Fruit fly (Drosophila melanogaster) whole organism, embryonic: ENCODE data around the gene Cpr30B.

Experiments used
- Awh ChIP-seq: fragments of 200-800 bp; sonication (Bioruptor generic); IDR thresholded peaks from 2 replicates; pipeline ENCODE4, ENCODE4 v1.3.6; 2022; ENCODE audit warnings: missing biosample characterization, missing genetic modification characterization
- CG10267 ChIP-seq: fragments of 200-800 bp; sonication (Bioruptor generic); optimal IDR thresholded peaks from 2 replicates; lab custom pipeline; 2018; ENCODE audit warnings: missing biosample characterization, mild to moderate bottlenecking, missing genetic modification characterization, moderate library complexity
- CG10959 ChIP-seq: fragments of 200-800 bp; sonication (Bioruptor generic); IDR thresholded peaks from 2 replicates; pipeline ENCODE4 v1.3.6; 2022; ENCODE audit warnings: missing biosample characterization, missing genetic modification characterization
- CG11456 ChIP-seq: fragments of 200-800 bp; sonication (Bioruptor generic); IDR thresholded peaks from 3 replicates; pipeline ENCODE4 v1.3.6; 2022; ENCODE audit warnings: missing biosample characterization, missing genetic modification characterization
- CG12769 ChIP-seq: fragments of 200-800 bp; sonication (Bioruptor generic); optimal IDR thresholded peaks from 2 replicates; lab custom pipeline; 2019; ENCODE audit warnings: missing biosample characterization, mild to moderate bottlenecking, missing genetic modification characterization, moderate library complexity
- CG13624 ChIP-seq: fragments of 200-800 bp; sonication (Bioruptor generic); optimal IDR thresholded peaks from 2 replicates; lab custom pipeline; 2016; ENCODE audit warnings: missing biosample characterization, missing genetic modification characterization
- CG14014 ChIP-seq: fragments of 200-800 bp; sonication (Bioruptor generic); IDR thresholded peaks from 2 replicates; pipeline ENCODE4 v1.3.6; 2022; ENCODE audit warnings: missing biosample characterization, missing genetic modification characterization
- CG15479 ChIP-seq: fragments of 200-800 bp; sonication (Bioruptor generic); optimal IDR thresholded peaks from 3 replicates; lab custom pipeline; 2019; ENCODE audit warnings: missing biosample characterization, mild to moderate bottlenecking, missing genetic modification characterization, moderate library complexity
- CG17359 ChIP-seq: fragments of 200-800 bp; sonication (Bioruptor generic); optimal IDR thresholded peaks from 3 replicates; lab custom pipeline; 2018; ENCODE audit warnings: missing biosample characterization, mild to moderate bottlenecking, missing genetic modification characterization, moderate library complexity
- CG17829 ChIP-seq: fragments of 200-800 bp; optimal IDR thresholded peaks from 2 replicates; lab custom pipeline; 2019; ENCODE audit warnings: missing biosample characterization, mild to moderate bottlenecking, missing genetic modification characterization, moderate library complexity
- CG1832 ChIP-seq: fragments of 200-800 bp; sonication (Bioruptor generic); optimal IDR thresholded peaks from 2 replicates; lab custom pipeline; 2017; ENCODE audit warnings: missing biosample characterization, mild to moderate bottlenecking, missing genetic modification characterization, inconsistent platforms
- CG2678 ChIP-seq: fragments of 200-800 bp; sonication (Bioruptor generic); optimal IDR thresholded peaks from 3 replicates; lab custom pipeline; 2019; ENCODE audit warnings: missing biosample characterization, mild to moderate bottlenecking, missing genetic modification characterization, moderate library complexity
- CG3163 ChIP-seq: fragments of 200-800 bp; sonication (Bioruptor generic); optimal IDR thresholded peaks from 3 replicates; lab custom pipeline; 2016; ENCODE audit warnings: missing biosample characterization, missing genetic modification characterization
- CG3281 ChIP-seq: fragments of 200-800 bp; sonication (Bioruptor generic); optimal IDR thresholded peaks from 3 replicates; lab custom pipeline; 2017; ENCODE audit warnings: missing biosample characterization, mild to moderate bottlenecking, missing genetic modification characterization
- CG3407 ChIP-seq: fragments of 200-800 bp; sonication (Bioruptor generic); optimal IDR thresholded peaks from 2 replicates; lab custom pipeline; 2018; ENCODE audit warnings: missing biosample characterization, mild to moderate bottlenecking, missing genetic modification characterization
- CG3726 ChIP-seq: fragments of 200-800 bp; sonication (Bioruptor generic); IDR thresholded peaks from 3 replicates; pipeline ENCODE4, ENCODE4 v1.3.6; 2022; ENCODE audit warnings: missing biosample characterization, missing genetic modification characterization
- CG3838 ChIP-seq: fragments of 200-800 bp; sonication (Bioruptor generic); optimal IDR thresholded peaks from 3 replicates; lab custom pipeline; 2016; ENCODE audit warnings: missing biosample characterization, missing genetic modification characterization
- CrebB ChIP-seq: fragments of 200-800 bp; sonication (Bioruptor generic); optimal IDR thresholded peaks from 3 replicates; lab custom pipeline; 2018; ENCODE audit warnings: missing biosample characterization, mild to moderate bottlenecking, missing genetic modification characterization
- Eip74EF ChIP-seq, 2 experiments: fragments of 200-800 bp in 1 of 2; fragments of >200 bp in 1 of 2; sonication (Bioruptor generic) in 1 of 2; optimal IDR thresholded peaks; 2 replicates each; lab custom pipeline; 2017 to 2019; ENCODE audit warnings: missing biosample characterization in 2 of 2, missing genetic modification characterization in 2 of 2, mild to moderate bottlenecking in 1 of 2, moderate library complexity in 1 of 2
- Elba2 ChIP-seq: fragments of 200-800 bp; sonication (Bioruptor generic); optimal IDR thresholded peaks from 3 replicates; lab custom pipeline; 2016; ENCODE audit warnings: missing biosample characterization, missing genetic modification characterization
- Ets97D ChIP-seq: fragments of 200-800 bp; sonication (Bioruptor generic); optimal IDR thresholded peaks from 3 replicates; lab custom pipeline; 2016; ENCODE audit warnings: missing biosample characterization, missing genetic modification characterization
- Fer1 ChIP-seq: fragments of 200-800 bp; sonication (Bioruptor generic); optimal IDR thresholded peaks from 2 replicates; lab custom pipeline; 2017; ENCODE audit warnings: missing biosample characterization, mild to moderate bottlenecking, missing genetic modification characterization
- Fer2 ChIP-seq: fragments of 200-800 bp; sonication (Bioruptor generic); optimal IDR thresholded peaks from 2 replicates; lab custom pipeline; 2018; ENCODE audit warnings: missing biosample characterization, mild to moderate bottlenecking, missing genetic modification characterization, moderate library complexity
- HLH54F ChIP-seq: fragments of 200-800 bp; sonication (Bioruptor generic); optimal IDR thresholded peaks from 3 replicates; lab custom pipeline; 2016; ENCODE audit warnings: missing biosample characterization, missing genetic modification characterization
- HLHmδ ChIP-seq: fragments of 200-800 bp; sonication (Bioruptor generic); optimal IDR thresholded peaks from 2 replicates; lab custom pipeline; 2018; ENCODE audit warnings: missing biosample characterization, mild to moderate bottlenecking, missing genetic modification characterization, moderate library complexity
- Hey ChIP-seq: fragments of 200-800 bp; sonication (Bioruptor generic); optimal IDR thresholded peaks from 3 replicates; lab custom pipeline; 2018; ENCODE audit warnings: missing biosample characterization, mild to moderate bottlenecking, missing genetic modification characterization
- Meics ChIP-seq: fragments of 200-800 bp; sonication (Bioruptor generic); optimal IDR thresholded peaks from 2 replicates; lab custom pipeline; 2017; ENCODE audit warnings: missing biosample characterization, mild to moderate bottlenecking, missing genetic modification characterization
- Nf-YB ChIP-seq: fragments of 200-800 bp; sonication (Bioruptor generic); optimal IDR thresholded peaks from 3 replicates; lab custom pipeline; 2019; ENCODE audit warnings: missing biosample characterization, mild to moderate bottlenecking, missing genetic modification characterization, moderate library complexity
- Nf-YC ChIP-seq: fragments of 200-800 bp; optimal IDR thresholded peaks from 3 replicates; lab custom pipeline; 2019; ENCODE audit warnings: missing biosample characterization, mild to moderate bottlenecking, missing genetic modification characterization, moderate library complexity
- Six4 ChIP-seq: fragments of 200-800 bp; sonication (Bioruptor generic); optimal IDR thresholded peaks from 2 replicates; lab custom pipeline; 2016; ENCODE audit warnings: missing biosample characterization, missing genetic modification characterization
- abd-A ChIP-seq: fragments of 200-800 bp; sonication (Bioruptor generic); optimal IDR thresholded peaks from 3 replicates; lab custom pipeline; 2019; ENCODE audit warnings: missing biosample characterization, mild to moderate bottlenecking, missing genetic modification characterization, moderate library complexity
- bbx ChIP-seq: fragments of 200-800 bp; sonication (Bioruptor generic); IDR thresholded peaks from 2 replicates; pipeline ENCODE4 v1.3.6; 2022; ENCODE audit warnings: missing biosample characterization, missing genetic modification characterization; ENCODE audit not compliant: partially characterized antibody
- ci ChIP-seq: fragments of 200-800 bp; sonication (Bioruptor generic); IDR thresholded peaks from 3 replicates; pipeline ENCODE4 v1.3.6; 2022; ENCODE audit warnings: missing biosample characterization, missing genetic modification characterization
- dmrt11E ChIP-seq: fragments of 200-800 bp; sonication (Bioruptor generic); optimal IDR thresholded peaks from 3 replicates; lab custom pipeline; 2018; ENCODE audit warnings: missing biosample characterization, mild to moderate bottlenecking, missing genetic modification characterization, moderate library complexity
- en ChIP-seq: fragments of 200-800 bp; sonication (Bioruptor generic); optimal IDR thresholded peaks from 2 replicates; lab custom pipeline; 2016; ENCODE audit warnings: missing biosample characterization, missing genetic modification characterization
- eve ChIP-seq, 2 experiments: fragments of >200 bp; optimal IDR thresholded peaks; 2 replicates each; lab custom pipeline; 2017; ENCODE audit warnings: missing biosample characterization in 2 of 2, missing genetic modification characterization in 2 of 2
- fd96Cb ChIP-seq: fragments of 200-800 bp; sonication (Bioruptor generic); optimal IDR thresholded peaks from 2 replicates; lab custom pipeline; 2018; ENCODE audit warnings: missing biosample characterization, mild to moderate bottlenecking, missing genetic modification characterization, moderate library complexity
- lov ChIP-seq, 2 experiments: fragments of 200-800 bp in 1 of 2; fragments of >200 bp in 1 of 2; sonication (Bioruptor generic) in 1 of 2; IDR thresholded peaks in 1 of 2; optimal IDR thresholded peaks in 1 of 2; 2 replicates in 1 of 2; 3 replicates in 1 of 2; pipeline versions ENCODE4 v1.3.6 to Lab custom; 2017 to 2022; ENCODE audit warnings: missing biosample characterization in 1 of 2, missing genetic modification characterization in 1 of 2
- nerfin-1 ChIP-seq: fragments of 200-800 bp; sonication (Bioruptor generic); optimal IDR thresholded peaks from 3 replicates; lab custom pipeline; 2019; ENCODE audit warnings: missing biosample characterization, mild to moderate bottlenecking, missing genetic modification characterization, moderate library complexity
- nmo ChIP-seq: fragments of 200-800 bp; sonication (Bioruptor generic); optimal IDR thresholded peaks from 2 replicates; lab custom pipeline; 2018; ENCODE audit warnings: missing biosample characterization, mild to moderate bottlenecking, missing genetic modification characterization, moderate library complexity
- pfk ChIP-seq: fragments of 200-800 bp; sonication (Bioruptor generic); optimal IDR thresholded peaks from 2 replicates; lab custom pipeline; 2018; ENCODE audit warnings: missing biosample characterization, mild to moderate bottlenecking, missing genetic modification characterization, moderate library complexity
- prd ChIP-seq, 3 experiments: fragments of >200 bp in 2 of 3; fragments of 200-800 bp in 1 of 3; sonication (Bioruptor generic) in 1 of 3; optimal IDR thresholded peaks in 2 of 3; IDR thresholded peaks in 1 of 3; 2 replicates in 2 of 3; 3 replicates in 1 of 3; pipeline versions ENCODE4 v1.3.6 to Lab custom; 2017 to 2022; ENCODE audit warnings: missing biosample characterization in 1 of 3, missing genetic modification characterization in 1 of 3
- sens ChIP-seq: fragments of 200-800 bp; sonication (Bioruptor generic); peaks from one replicate; lab custom pipeline; 2016; ENCODE audit warnings: missing biosample characterization, missing genetic modification characterization
- sens-2 ChIP-seq: fragments of 200-800 bp; sonication (Bioruptor generic); IDR thresholded peaks from 2 replicates; pipeline ENCODE4 v1.3.6; 2022; ENCODE audit warnings: missing biosample characterization, missing genetic modification characterization
- seq ChIP-seq: fragments of 200-800 bp; sonication (Bioruptor generic); IDR thresholded peaks from 2 replicates; pipeline ENCODE4 v1.3.6; 2022; ENCODE audit warnings: missing biosample characterization, missing genetic modification characterization
- sisA ChIP-seq: fragments of 200-800 bp; sonication (Bioruptor generic); IDR thresholded peaks from 2 replicates; pipeline ENCODE4 v1.3.6; 2022; ENCODE audit warnings: missing biosample characterization, missing genetic modification characterization
- slp2 ChIP-seq: fragments of 200-800 bp; sonication (Bioruptor generic); optimal IDR thresholded peaks from 2 replicates; lab custom pipeline; 2016; ENCODE audit warnings: missing biosample characterization, missing genetic modification characterization
- ssp ChIP-seq: fragments of 200-800 bp; sonication (Bioruptor generic); IDR thresholded peaks from 2 replicates; pipeline ENCODE4 v1.3.6; 2022; ENCODE audit warnings: missing biosample characterization, missing genetic modification characterization
- z ChIP-seq: fragments of 200-800 bp; sonication (Bioruptor generic); IDR thresholded peaks from 3 replicates; pipeline ENCODE4 v1.3.6; 2022; ENCODE audit warnings: missing biosample characterization, missing genetic modification characterization
- zfh2 ChIP-seq: fragments of 200-800 bp; sonication (Bioruptor generic); optimal IDR thresholded peaks from 2 replicates; lab custom pipeline; 2016; ENCODE audit warnings: missing biosample characterization, missing genetic modification characterization

Cpr30B gene

dm6 chr2L:9506535-9507036, 36.1 kb upstream of the Cpr30B start (continued):
- no peak for TF ChIP-seq Ets97D (GFP tag; lab: Kevin White, UChicago)
- TF ChIP-seq sisA (GFP tag; lab: Robert Waterston, UW), result no peak
- no peak for TF ChIP-seq HLH54F (GFP tag; lab: Kevin White, UChicago)
- no peak for TF ChIP-seq Nf-YB (GFP tag; lab: Kevin White, UChicago)
- TF ChIP-seq Fer1, result no peak
- peak in 1 of 2 experiments; percentile 24 for TF ChIP-seq Eip74EF (GFP tag; optimal IDR thresholded peaks at IDR 0.05; lab: Kevin White, UChicago)
- peak; percentile 4 for TF ChIP-seq CG3281 (GFP tag; lab: Kevin White, UChicago)
- no peak for TF ChIP-seq CG2678
- no peak for TF ChIP-seq CG3726 (GFP tag; lab: Robert Waterston, UW)
- TF ChIP-seq CG13624 (GFP tag; lab: Kevin White, UChicago), result no peak
- TF ChIP-seq CG14014, result no peak
- TF ChIP-seq CG10959, result no peak
- no peak for TF ChIP-seq Meics (GFP tag; lab: Kevin White, UChicago)
- no peak for TF ChIP-seq lov (optimal IDR thresholded peaks at IDR 0.05; lab: Kevin White, UChicago)
- 0 out of 3 replicates have a peak, but pooled peaks have one; percentile 45 for TF ChIP-seq lov (GFP tag; IDR thresholded peaks at IDR 0.05; lab: Robert Waterston, UW)
- TF ChIP-seq en (GFP tag; lab: Kevin White, UChicago), result no peak
- TF ChIP-seq HLHmδ (GFP tag; lab: Kevin White, UChicago), result no peak
- TF ChIP-seq slp2 (GFP tag; lab: Kevin White, UChicago), result no peak
- TF ChIP-seq z (GFP tag; lab: Robert Waterston, UW), result no peak
- no peak for TF ChIP-seq CG3838 (GFP tag; lab: Kevin White, UChicago)
- TF ChIP-seq pfk, result no peak
- TF ChIP-seq CG1832 (GFP tag; lab: Kevin White, UChicago), result no peak
- no peak for TF ChIP-seq CG15479 (GFP tag; lab: Kevin White, UChicago)
- TF ChIP-seq Elba2 (GFP tag; lab: Kevin White, UChicago), result no peak
- no peak for TF ChIP-seq zfh2 (GFP tag; lab: Kevin White, UChicago)
- TF ChIP-seq dmrt11E (tag; lab: Kevin White, UChicago), result no peak
- no peak for TF ChIP-seq bbx (GFP tag; lab: Robert Waterston, UW)
- TF ChIP-seq eve (GFP tag; optimal IDR thresholded peaks at IDR 0.05; lab: Kevin White, UChicago), result no peak
- TF ChIP-seq CG17829 (tag; lab: Kevin White, UChicago), result no peak
- TF ChIP-seq ci (GFP tag; lab: Robert Waterston, UW), result no peak
- no peak for TF ChIP-seq Fer2 (tag; lab: Kevin White, UChicago)
- peak; percentile 45 for TF ChIP-seq Nf-YC (tag; lab: Kevin White, UChicago)
- no peak for TF ChIP-seq ssp
- no peak for TF ChIP-seq seq (GFP tag; lab: Robert Waterston, UW)
- TF ChIP-seq prd (optimal IDR thresholded peaks at IDR 0.05; lab: Kevin White, UChicago), result no peak
- no peak for TF ChIP-seq prd (GFP tag; IDR thresholded peaks at IDR 0.05; lab: Robert Waterston, UW)
- no peak for TF ChIP-seq sens-2 (GFP tag; lab: Robert Waterston, UW)
- no peak for TF ChIP-seq CG11456 (GFP tag; lab: Robert Waterston, UW)
- no peak for TF ChIP-seq nerfin-1 (tag; lab: Kevin White, UChicago)
- no peak for TF ChIP-seq Hey (tag; lab: Kevin White, UChicago)
- TF ChIP-seq abd-A, result no peak
- TF ChIP-seq CG12769 (tag; lab: Kevin White, UChicago), result peak; percentile 41
- no peak for TF ChIP-seq CG17359 (tag; lab: Kevin White, UChicago)
- no peak for TF ChIP-seq CrebB (tag; lab: Kevin White, UChicago)
- TF ChIP-seq CG10267 (tag; lab: Kevin White, UChicago), result no peak
- no peak for TF ChIP-seq CG3407
- TF ChIP-seq fd96Cb, result no peak
- no peak for TF ChIP-seq sens (GFP tag; lab: Kevin White, UChicago)
- no peak for TF ChIP-seq nmo (GFP tag; lab: Kevin White, UChicago)
- TF ChIP-seq Awh, result peak; percentile 41; the same call in 1 of the 2 replicates
- TF ChIP-seq Six4 (GFP tag; lab: Kevin White, UChicago), result no peak
- no peak for TF ChIP-seq CG3163 (GFP tag; lab: Kevin White, UChicago)
